Worm (Caenorhabditis elegans) whole organism, L4/young adult: ENCODE measurements around the gene mdh-2.

Experiments
- dao-5 ChIP-seq: sonication (generic microtip); optimal IDR thresholded peaks from 2 replicates; lab custom pipeline; 2016; ENCODE audit warnings: missing genotype, missing genetic modification characterization, moderate library complexity, missing compliant biosample characterization
- him-1 ChIP-seq: sonication (generic microtip); optimal IDR thresholded peaks from 2 replicates; lab custom pipeline; 2016; ENCODE audit warnings: missing genotype, missing genetic modification reagents, missing genetic modification characterization, missing compliant biosample characterization

DNA sequence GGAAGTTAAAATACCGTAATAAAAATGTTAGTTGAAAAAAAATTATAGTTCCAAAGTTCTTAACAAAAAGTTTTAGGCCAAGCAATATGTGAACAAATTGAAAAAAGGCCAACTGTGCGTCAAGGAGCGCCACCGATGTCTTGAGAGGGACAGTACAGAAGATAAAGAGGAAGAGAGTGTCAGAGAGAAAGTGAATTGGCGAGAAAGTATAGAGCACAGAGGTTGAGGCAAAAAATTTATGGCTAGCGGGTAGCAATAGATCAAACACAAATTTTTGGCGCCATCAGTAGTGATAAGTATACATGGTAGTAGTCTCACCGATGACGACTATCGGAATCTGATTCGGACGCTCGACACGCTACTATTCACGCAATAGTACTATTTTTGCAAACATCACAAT, 3.6 kb downstream of the mdh-2 start:
- TF ChIP-seq him-1 (no peak), dao-5 (no peak)
